Worm (Caenorhabditis elegans) whole organism, early embryonic: Measurements from ENCODE around the gene srsx-11.

Source experiments
- B0310.2 ChIP-seq: sonication (generic microtip); optimal IDR thresholded peaks from 2 replicates; lab custom pipeline; 2016; ENCODE audit warnings: mild to moderate bottlenecking, missing genetic modification characterization, missing compliant biosample characterization
- F13C5.2 ChIP-seq: sonication (generic microtip); optimal IDR thresholded peaks from 2 replicates; lab custom pipeline; 2017; ENCODE audit warnings: mild to moderate bottlenecking, missing genetic modification characterization, inconsistent platforms, missing compliant biosample characterization
- ama-1 ChIP-seq: fragments of 150-350 bp; optimal IDR thresholded peaks from 2 replicates; lab custom pipeline; 2014
- ceh-13 ChIP-seq: fragments of 200-800 bp; sonication (Bioruptor generic); optimal IDR thresholded peaks from 2 replicates; lab custom pipeline; 2018; ENCODE audit warnings: mild to moderate bottlenecking, missing genetic modification characterization, missing compliant biosample characterization
- flt-1 ChIP-seq: fragments of 200-800 bp; sonication (Bioruptor generic); IDR thresholded peaks from 2 replicates; pipeline ENCODE4 v1.3.6; 2022; ENCODE audit warnings: missing genetic modification characterization, missing compliant biosample characterization
- scrt-1 ChIP-seq: fragments of 200-800 bp; sonication (Bioruptor generic); IDR thresholded peaks from 2 replicates; pipeline ENCODE4 v1.3.6; 2022; ENCODE audit warnings: missing genetic modification characterization, missing compliant biosample characterization
- tbx-37 ChIP-seq: fragments of 200-800 bp; sonication (Bioruptor generic); conservative IDR thresholded peaks from 2 replicates; pipeline ENCODE4 v1.3.6; 2022; ENCODE audit warnings: missing genetic modification reagents, missing genetic modification characterization, missing compliant biosample characterization

- TF ChIP-seq tbx-37 (GFP tag; lab: Robert Waterston, UW) (no peak), flt-1 (GFP tag; lab: Robert Waterston, UW) (no peak), ama-1 (no peak), scrt-1 (GFP tag; lab: Robert Waterston, UW) (no peak), F13C5.2 (no peak), B0310.2 (tag; lab: Kevin White, UChicago) (no peak), ceh-13 (no peak)
Observed at ce11 chrV:4932814-4933213, 46.1 kb downstream of the srsx-11 start, which contains the start of gene C02E7.10.
